Fruit fly (Drosophila melanogaster) whole organism, pupa: Measurements from ENCODE around the gene CG7328.

Source experiments
- CG10348 ChIP-seq: fragments of 200-800 bp; sonication (Bioruptor generic); IDR thresholded peaks from 2 replicates; pipeline ENCODE4 v1.3.6; 2022; ENCODE audit warnings: missing biosample characterization, missing genetic modification characterization
- CG13204 ChIP-seq: fragments of 200-800 bp; sonication (Bioruptor generic); optimal IDR thresholded peaks from 2 replicates; lab custom pipeline; 2018; ENCODE audit warnings: missing biosample characterization, mild to moderate bottlenecking, missing genetic modification characterization, moderate library complexity
- CG15710 ChIP-seq: fragments of 200-800 bp; sonication (Bioruptor generic); optimal IDR thresholded peaks from 2 replicates; lab custom pipeline; 2018; ENCODE audit warnings: missing biosample characterization, mild to moderate bottlenecking, missing genetic modification characterization, moderate library complexity
- CG32121 ChIP-seq: fragments of 200-800 bp; sonication (Bioruptor generic); IDR thresholded peaks from 2 replicates; pipeline ENCODE4 v1.3.6; 2022; ENCODE audit warnings: missing biosample characterization, missing genetic modification characterization
- CG34367 ChIP-seq: fragments of 200-800 bp; sonication (Bioruptor generic); optimal IDR thresholded peaks from 2 replicates; lab custom pipeline; 2018; ENCODE audit warnings: missing biosample characterization, mild to moderate bottlenecking, missing genetic modification characterization
- CG4496 ChIP-seq: fragments of 200-800 bp; sonication (Bioruptor generic); IDR thresholded peaks from 3 replicates; pipeline ENCODE4 v1.3.6; 2022; ENCODE audit warnings: missing biosample characterization, missing genetic modification characterization
- CG8159 ChIP-seq: fragments of 200-800 bp; sonication (Bioruptor generic); optimal IDR thresholded peaks from 3 replicates; lab custom pipeline; 2018; ENCODE audit warnings: missing biosample characterization, mild to moderate bottlenecking, missing genetic modification characterization, moderate library complexity
- EcR ChIP-seq: fragments of 200-800 bp; sonication (Bioruptor generic); optimal IDR thresholded peaks from 3 replicates; lab custom pipeline; 2019; ENCODE audit warnings: missing biosample characterization, missing genetic modification characterization, mild to moderate bottlenecking, moderate library complexity, missing genetic modification reagents
- Ets98B ChIP-seq: fragments of 200-800 bp; sonication (Bioruptor generic); IDR thresholded peaks from 2 replicates; pipeline ENCODE4 v1.3.6; 2022; ENCODE audit warnings: missing biosample characterization, missing genetic modification characterization
- Pif1A ChIP-seq: fragments of 200-800 bp; sonication (Bioruptor generic); optimal IDR thresholded peaks from 3 replicates; lab custom pipeline; 2016; ENCODE audit warnings: missing biosample characterization, missing genetic modification characterization
- Pif1B ChIP-seq: fragments of 200-800 bp; sonication (Bioruptor generic); optimal IDR thresholded peaks from 3 replicates; lab custom pipeline; 2016; ENCODE audit warnings: missing biosample characterization, missing genetic modification characterization
- fd96Ca ChIP-seq: fragments of 200-800 bp; sonication (Bioruptor generic); IDR thresholded peaks from 3 replicates; pipeline ENCODE4 v1.3.6; 2022; ENCODE audit warnings: missing biosample characterization, missing genetic modification characterization
- gl ChIP-seq: fragments of 200-800 bp; sonication (Bioruptor generic); optimal IDR thresholded peaks from 2 replicates; lab custom pipeline; 2018; ENCODE audit warnings: missing biosample characterization, mild to moderate bottlenecking, missing genetic modification characterization

DNA sequence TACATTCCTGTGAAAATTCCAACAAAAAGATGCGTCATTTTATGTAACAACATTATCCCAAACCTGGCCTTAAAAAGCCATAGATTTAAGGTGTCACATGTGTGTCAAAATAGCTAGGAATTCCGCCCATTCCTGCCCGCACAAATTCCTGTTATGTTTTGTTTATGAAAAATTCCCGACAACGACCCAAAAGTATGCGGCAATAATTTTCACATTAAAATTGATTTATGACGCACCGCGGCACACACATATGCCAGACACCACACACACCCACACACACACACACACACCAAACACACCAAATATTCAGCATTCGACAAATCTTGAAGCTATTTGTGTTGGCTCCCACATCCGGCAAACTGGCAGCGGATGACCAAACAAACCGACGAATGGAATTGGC, 42.4 kb upstream of the CG7328 start:
- no peak for TF ChIP-seq CG8159 (tag; lab: Kevin White, UChicago)
- TF ChIP-seq fd96Ca (GFP tag; lab: Robert Waterston, UW) = no peak
- no peak for TF ChIP-seq CG4496 (GFP tag; lab: Robert Waterston, UW)
- TF ChIP-seq EcR (GFP tag; lab: Kevin White, UChicago) = no peak
- no peak for TF ChIP-seq CG34367 (tag; lab: Kevin White, UChicago)
- no peak for TF ChIP-seq CG15710 (tag; lab: Kevin White, UChicago)
- no peak for TF ChIP-seq CG10348 (GFP tag; lab: Robert Waterston, UW)
- TF ChIP-seq Ets98B = no peak
- no peak for TF ChIP-seq CG13204
- TF ChIP-seq CG32121 = no peak
- TF ChIP-seq Pif1A = no peak
- no peak for TF ChIP-seq Pif1B (GFP tag; lab: Kevin White, UChicago)
- no peak for TF ChIP-seq gl (tag; lab: Kevin White, UChicago)
